Fruit fly (Drosophila melanogaster) whole organism, embryonic: ENCODE measurements around the gene IRSp53.

Experiments used
- Adf1 ChIP-seq: fragments of 200-800 bp; sonication (Bioruptor generic); IDR thresholded peaks from 2 replicates; pipeline ENCODE4 v1.3.6; 2022; ENCODE audit warnings: missing biosample characterization, missing genetic modification characterization
- Asciz ChIP-seq: fragments of 200-800 bp; sonication (Bioruptor generic); optimal IDR thresholded peaks from 2 replicates; lab custom pipeline; 2017; ENCODE audit warnings: missing biosample characterization, mild to moderate bottlenecking, missing genetic modification characterization, missing genetic modification reagents
- Atf6 ChIP-seq: fragments of 200-800 bp; sonication (Bioruptor generic); IDR thresholded peaks from 2 replicates; pipeline ENCODE4 v1.3.6; 2022; ENCODE audit warnings: missing biosample characterization, missing genetic modification characterization
- CG10565 ChIP-seq: fragments of 200-800 bp; sonication (Bioruptor generic); optimal IDR thresholded peaks from 3 replicates; lab custom pipeline; 2016; ENCODE audit warnings: missing biosample characterization, mild to moderate bottlenecking, missing genetic modification characterization
- CG11085 ChIP-seq: fragments of 200-800 bp; sonication (Bioruptor generic); IDR thresholded peaks from 2 replicates; pipeline ENCODE4 v1.3.6; 2022; ENCODE audit warnings: missing biosample characterization, missing genetic modification characterization
- CG13123 ChIP-seq: fragments of 200-800 bp; sonication (Bioruptor generic); optimal IDR thresholded peaks from 2 replicates; lab custom pipeline; 2016; ENCODE audit warnings: missing biosample characterization, missing genetic modification characterization
- CG13287 ChIP-seq: fragments of 200-800 bp; sonication (Bioruptor generic); IDR thresholded peaks from 2 replicates; pipeline ENCODE4 v1.3.6; 2022; ENCODE audit warnings: missing biosample characterization, missing genetic modification characterization; ENCODE audit not compliant: partially characterized antibody
- CG1647 ChIP-seq: fragments of 200-800 bp; sonication (Bioruptor generic); optimal IDR thresholded peaks from 3 replicates; lab custom pipeline; 2016; ENCODE audit warnings: missing biosample characterization, missing genetic modification characterization
- CG18476 ChIP-seq: fragments of 200-800 bp; sonication (Bioruptor generic); optimal IDR thresholded peaks from 2 replicates; lab custom pipeline; 2016; ENCODE audit warnings: missing biosample characterization, mild to moderate bottlenecking, missing genetic modification characterization
- CG2202 ChIP-seq: fragments of 200-800 bp; sonication (Bioruptor generic); optimal IDR thresholded peaks from 2 replicates; lab custom pipeline; 2018; ENCODE audit warnings: missing biosample characterization, mild to moderate bottlenecking, missing genetic modification characterization
- CG7786 ChIP-seq: fragments of 200-800 bp; sonication (Bioruptor generic); optimal IDR thresholded peaks from 2 replicates; lab custom pipeline; 2016; ENCODE audit warnings: missing biosample characterization, missing genetic modification characterization
- CG9215 ChIP-seq: fragments of 200-800 bp; sonication (Bioruptor generic); IDR thresholded peaks from 2 replicates; pipeline ENCODE4 v1.3.6; 2022; ENCODE audit warnings: missing biosample characterization, missing genetic modification characterization
- CG9609 ChIP-seq: fragments of 200-800 bp; sonication (Bioruptor generic); optimal IDR thresholded peaks from 3 replicates; lab custom pipeline; 2016; ENCODE audit warnings: missing biosample characterization, missing genetic modification characterization
- CG9932 ChIP-seq: fragments of 200-800 bp; sonication (Bioruptor generic); IDR thresholded peaks from 2 replicates; pipeline ENCODE4 v1.3.6; 2022; ENCODE audit warnings: missing biosample characterization, missing genetic modification characterization
- CrebB ChIP-seq: fragments of 200-800 bp; sonication (Bioruptor generic); optimal IDR thresholded peaks from 3 replicates; lab custom pipeline; 2018; ENCODE audit warnings: missing biosample characterization, mild to moderate bottlenecking, missing genetic modification characterization
- D19A ChIP-seq: fragments of 200-800 bp; optimal IDR thresholded peaks from 3 replicates; lab custom pipeline; 2019; ENCODE audit warnings: missing biosample characterization, mild to moderate bottlenecking, missing genetic modification characterization, moderate library complexity
- Dad ChIP-seq: fragments of 200-800 bp; sonication (Bioruptor generic); optimal IDR thresholded peaks from 3 replicates; lab custom pipeline; 2016; ENCODE audit warnings: missing biosample characterization, missing genetic modification characterization
- Dip3 ChIP-seq: fragments of 200-800 bp; sonication (Bioruptor generic); optimal IDR thresholded peaks from 3 replicates; lab custom pipeline; 2016; ENCODE audit warnings: missing biosample characterization, missing genetic modification characterization
- Dll ChIP-seq: fragments of 200-800 bp; sonication (Bioruptor generic); IDR thresholded peaks from 4 replicates; pipeline ENCODE4 v1.3.6; 2022; ENCODE audit warnings: missing biosample characterization, missing genetic modification characterization; ENCODE audit not compliant: partially characterized antibody
- Doc3 ChIP-seq: fragments of 200-800 bp; sonication (Bioruptor generic); IDR thresholded peaks from 3 replicates; pipeline ENCODE4 v1.3.6; 2022; ENCODE audit warnings: missing biosample characterization, missing genetic modification characterization; ENCODE audit not compliant: partially characterized antibody
- Gug ChIP-seq: fragments of 200-800 bp; sonication (Bioruptor generic); IDR thresholded peaks from 4 replicates; pipeline ENCODE4 v1.3.6; 2022; ENCODE audit warnings: missing biosample characterization, missing genetic modification characterization
- Hmr ChIP-seq: fragments of 200-800 bp; sonication (Bioruptor generic); optimal IDR thresholded peaks from 3 replicates; lab custom pipeline; 2017; ENCODE audit warnings: mild to moderate bottlenecking, missing biosample characterization, missing genetic modification reagents, missing genetic modification characterization
- Hsf ChIP-seq: fragments of 200-800 bp; sonication (Bioruptor generic); optimal IDR thresholded peaks from 3 replicates; lab custom pipeline; 2016; ENCODE audit warnings: missing biosample characterization, missing genetic modification characterization
- Spps ChIP-seq: fragments of 200-800 bp; sonication (Bioruptor generic); optimal IDR thresholded peaks from 2 replicates; lab custom pipeline; 2018; ENCODE audit warnings: missing biosample characterization, mild to moderate bottlenecking, missing genetic modification characterization
- Xrp1 ChIP-seq: fragments of 200-800 bp; sonication (Bioruptor generic); IDR thresholded peaks from 2 replicates; pipeline ENCODE4 v1.3.6; 2022; ENCODE audit warnings: missing biosample characterization, missing genetic modification characterization
- bab2 ChIP-seq: fragments of 200-800 bp; sonication (Bioruptor generic); optimal IDR thresholded peaks from 2 replicates; lab custom pipeline; 2016; ENCODE audit warnings: missing biosample characterization, missing genetic modification characterization
- bigmax ChIP-seq: fragments of 200-800 bp; sonication (Bioruptor generic); optimal IDR thresholded peaks from 2 replicates; lab custom pipeline; 2018; ENCODE audit warnings: missing biosample characterization, mild to moderate bottlenecking, missing genetic modification characterization
- croc ChIP-seq: fragments of 200-800 bp; sonication (Bioruptor generic); conservative IDR thresholded peaks from 3 replicates; pipeline ENCODE4 v1.3.6; 2022; ENCODE audit warnings: missing biosample characterization, missing genetic modification characterization
- dmrt11E ChIP-seq: fragments of 200-800 bp; sonication (Bioruptor generic); optimal IDR thresholded peaks from 3 replicates; lab custom pipeline; 2018; ENCODE audit warnings: missing biosample characterization, mild to moderate bottlenecking, missing genetic modification characterization, moderate library complexity
- dpn ChIP-seq, 2 experiments: fragments of 200-800 bp; sonication (Bioruptor generic); optimal IDR thresholded peaks; 3 replicates each; lab custom pipeline; 2016; ENCODE audit warnings: missing biosample characterization in 2 of 2, missing genetic modification characterization in 2 of 2
- gsb-n ChIP-seq: fragments of 200-800 bp; sonication (Bioruptor generic); optimal IDR thresholded peaks from 3 replicates; lab custom pipeline; 2018; ENCODE audit warnings: missing biosample characterization, mild to moderate bottlenecking, missing genetic modification characterization
- hbn ChIP-seq: fragments of 200-800 bp; sonication (Bioruptor generic); IDR thresholded peaks from 2 replicates; pipeline ENCODE4 v1.3.6; 2022; ENCODE audit warnings: missing biosample characterization, missing genetic modification characterization; ENCODE audit not compliant: partially characterized antibody
- jigr1 ChIP-seq: fragments of 200-800 bp; sonication (Bioruptor generic); IDR thresholded peaks from 3 replicates; pipeline ENCODE4 v1.3.6; 2022; ENCODE audit warnings: missing biosample characterization, missing genetic modification characterization
- kay ChIP-seq: fragments of 200-800 bp; sonication (Bioruptor generic); optimal IDR thresholded peaks from 2 replicates; lab custom pipeline; 2016; ENCODE audit warnings: missing biosample characterization, missing genetic modification characterization
- lab ChIP-seq: fragments of 200-800 bp; sonication (Bioruptor generic); optimal IDR thresholded peaks from 3 replicates; lab custom pipeline; 2017; ENCODE audit warnings: missing biosample characterization, missing genetic modification characterization, mild to moderate bottlenecking, moderate library complexity, missing genetic modification reagents
- lov ChIP-seq, 2 experiments: fragments of 200-800 bp in 1 of 2; fragments of >200 bp in 1 of 2; sonication (Bioruptor generic) in 1 of 2; IDR thresholded peaks in 1 of 2; optimal IDR thresholded peaks in 1 of 2; 2 replicates in 1 of 2; 3 replicates in 1 of 2; pipeline versions ENCODE4 v1.3.6 to Lab custom; 2017 to 2022; ENCODE audit warnings: missing biosample characterization in 1 of 2, missing genetic modification characterization in 1 of 2
- odd ChIP-seq: fragments of 200-800 bp; sonication (Bioruptor generic); optimal IDR thresholded peaks from 2 replicates; lab custom pipeline; 2017; ENCODE audit warnings: missing biosample characterization, mild to moderate bottlenecking, missing genetic modification characterization
- pfk ChIP-seq: fragments of 200-800 bp; sonication (Bioruptor generic); optimal IDR thresholded peaks from 2 replicates; lab custom pipeline; 2018; ENCODE audit warnings: missing biosample characterization, mild to moderate bottlenecking, missing genetic modification characterization, moderate library complexity
- pnt ChIP-seq: fragments of 200-800 bp; sonication (Bioruptor generic); optimal IDR thresholded peaks from 3 replicates; lab custom pipeline; 2016; ENCODE audit warnings: missing biosample characterization, missing genetic modification characterization
- ranshi ChIP-seq: fragments of 200-800 bp; sonication (Bioruptor generic); IDR thresholded peaks from 2 replicates; pipeline ENCODE4 v1.3.6; 2022; ENCODE audit warnings: missing biosample characterization, missing genetic modification characterization
- sens ChIP-seq: fragments of 200-800 bp; sonication (Bioruptor generic); peaks from one replicate; lab custom pipeline; 2016; ENCODE audit warnings: missing biosample characterization, missing genetic modification characterization
- slp2 ChIP-seq: fragments of 200-800 bp; sonication (Bioruptor generic); optimal IDR thresholded peaks from 2 replicates; lab custom pipeline; 2016; ENCODE audit warnings: missing biosample characterization, missing genetic modification characterization
- so ChIP-seq: fragments of 200-800 bp; sonication (Bioruptor generic); IDR thresholded peaks from 3 replicates; pipeline ENCODE4 v1.3.6; 2022; ENCODE audit warnings: missing biosample characterization, missing genetic modification characterization
- sr ChIP-seq: fragments of 200-800 bp; sonication (Bioruptor generic); IDR thresholded peaks from 3 replicates; pipeline ENCODE4 v1.3.6; 2022; ENCODE audit warnings: missing biosample characterization, missing genetic modification characterization
- tx ChIP-seq: fragments of 200-800 bp; sonication (Bioruptor generic); optimal IDR thresholded peaks from 2 replicates; lab custom pipeline; 2016; ENCODE audit warnings: missing biosample characterization, missing genetic modification characterization
- vvl ChIP-seq: fragments of 200-800 bp; sonication (Bioruptor generic); IDR thresholded peaks from 2 replicates; pipeline ENCODE4 v1.3.6; 2022; ENCODE audit warnings: missing biosample characterization, missing genetic modification characterization

The IRSp53 gene

DNA sequence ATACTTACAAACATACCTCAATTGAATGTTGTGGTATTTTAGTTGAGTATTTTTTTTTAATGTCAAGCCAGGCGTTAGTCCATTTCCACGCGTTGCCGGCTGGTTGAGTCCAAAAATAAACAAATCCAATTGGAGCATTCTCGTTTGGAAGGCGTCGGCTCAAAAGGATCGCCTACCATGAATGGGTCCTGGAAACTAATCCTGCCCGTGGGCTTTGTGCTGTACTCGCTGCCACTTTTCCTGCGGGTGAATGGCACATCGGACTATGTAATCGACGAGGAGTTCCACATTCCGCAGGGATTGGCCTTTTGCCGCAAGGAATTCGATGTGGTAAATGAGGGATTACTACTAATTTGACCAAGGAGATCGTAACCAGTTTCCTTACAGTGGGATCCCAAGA is 29.1 kb downstream of the IRSp53 start, which contains the start of gene Alg10 (continued):
- TF ChIP-seq Doc3 (GFP tag; lab: Robert Waterston, UW): no peak

DNA sequence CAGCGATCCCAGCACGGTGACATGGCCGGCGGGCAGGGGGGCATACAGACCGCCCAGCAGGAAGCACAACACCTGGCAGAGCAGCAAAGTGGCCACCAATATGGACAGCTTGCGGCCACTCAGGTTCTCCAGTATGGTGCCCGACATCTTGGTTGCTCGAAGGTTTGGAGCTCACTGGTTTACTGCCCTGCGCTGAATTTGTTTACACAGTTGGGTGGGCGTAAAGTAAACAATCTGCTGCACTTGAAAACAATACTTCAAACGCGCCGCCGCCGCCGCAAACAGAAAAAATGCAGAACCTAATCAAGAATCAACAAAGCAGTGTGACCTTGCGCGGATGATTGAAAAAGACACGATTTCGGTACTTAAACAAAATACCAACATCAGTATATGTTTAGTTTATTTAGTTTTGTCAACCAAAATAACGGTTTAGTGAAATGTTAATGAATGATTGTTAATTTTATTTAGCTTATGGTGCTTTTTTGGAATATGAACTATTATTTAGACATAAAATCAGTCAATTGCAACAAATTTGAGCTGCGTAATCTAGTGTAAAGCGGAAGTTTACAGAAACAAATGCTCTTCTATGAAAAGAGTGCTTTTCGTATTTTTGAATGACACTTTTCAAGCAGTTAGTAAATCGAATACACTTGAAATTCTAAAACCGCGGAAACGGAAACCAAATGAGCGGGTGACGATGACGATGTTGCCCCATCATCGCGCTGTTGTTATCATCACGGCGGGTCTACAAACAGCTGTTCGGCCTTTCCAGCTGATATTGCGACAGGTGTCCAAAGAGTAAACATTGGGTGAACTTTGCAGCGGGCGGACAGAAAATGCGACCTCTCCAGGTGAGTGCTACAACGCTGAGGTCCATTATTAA is 33.7 kb downstream of the IRSp53 start, which contains the start of the genes wls and Adck5:
Gene wls, minus strand, starts transcription at position 327 of the 883 bp plus-strand sequence.
Gene Adck5, plus strand, starts transcription at position 519 of the 883 bp plus-strand sequence.
- TF ChIP-seq pnt (GFP tag; lab: Kevin White, UChicago) (no peak), CrebB (tag; lab: Kevin White, UChicago) (peak; percentile 73), sr (0 out of 3 replicates have a peak, but pooled peaks have one; percentile 46), Gug (GFP tag; lab: Robert Waterston, UW) (no peak), dpn (GFP tag; optimal IDR thresholded peaks at IDR 0.05; lab: Kevin White, UChicago) (peak; percentile 9 to 57), gsb-n (tag; lab: Kevin White, UChicago) (no peak), CG7786 (GFP tag; lab: Kevin White, UChicago) (peak; percentile 5), odd (GFP tag; lab: Kevin White, UChicago) (peak; percentile 66), CG18476 (peak; percentile 39), Atf6 (GFP tag; lab: Robert Waterston, UW) (0 out of 2 replicates have a peak, but pooled peaks have one; percentile 26), Asciz (GFP tag; lab: Kevin White, UChicago) (no peak), tx (GFP tag; lab: Kevin White, UChicago) (no peak), so (peak; percentile 58; the same call in 1 of the 3 replicates), bab2 (GFP tag; lab: Kevin White, UChicago) (peak; percentile 18), lab (GFP tag; lab: Kevin White, UChicago) (peak; percentile 85), CG9932 (no peak), Hsf (GFP tag; lab: Kevin White, UChicago) (peak; percentile 62), slp2 (GFP tag; lab: Kevin White, UChicago) (no peak), jigr1 (GFP tag; lab: Robert Waterston, UW) (no peak), bigmax (peak; percentile 41), CG2202 (tag; lab: Kevin White, UChicago) (peak; percentile 50), D19A (tag; lab: Kevin White, UChicago) (no peak), CG1647 (GFP tag; lab: Kevin White, UChicago) (no peak), lov (optimal IDR thresholded peaks at IDR 0.05; lab: Kevin White, UChicago) (no peak), lov (GFP tag; IDR thresholded peaks at IDR 0.05; lab: Robert Waterston, UW) (peak; percentile 46; the same call in 1 of the 3 replicates), CG10565 (GFP tag; lab: Kevin White, UChicago) (no peak), CG9215 (no peak), dmrt11E (tag; lab: Kevin White, UChicago) (no peak), Dad (peak; percentile 21), Xrp1 (GFP tag; lab: Robert Waterston, UW) (no peak), pfk (GFP tag; lab: Kevin White, UChicago) (no peak), CG9609 (peak; percentile 2), CG13287 (GFP tag; lab: Robert Waterston, UW) (peak; percentile 12; the same call in 1 of the 2 replicates), sens (peak; percentile 91), vvl (GFP tag; lab: Robert Waterston, UW) (0 out of 2 replicates have a peak, but pooled peaks have one; percentile 30), CG11085 (no peak), croc (GFP tag; lab: Robert Waterston, UW) (no peak), Hmr (GFP tag; lab: Kevin White, UChicago) (peak; percentile 81), Dip3 (GFP tag; lab: Kevin White, UChicago) (peak; percentile 12), CG13123 (GFP tag; lab: Kevin White, UChicago) (peak; percentile 10), ranshi (GFP tag; lab: Robert Waterston, UW) (no peak; the same call in 1 of the 2 replicates), hbn (GFP tag; lab: Robert Waterston, UW) (0 out of 2 replicates have a peak, but pooled peaks have one; percentile 27), Dll (no peak), kay (GFP tag; lab: Kevin White, UChicago) (peak; percentile 10), Spps (tag; lab: Kevin White, UChicago) (no peak), Adf1 (GFP tag; lab: Robert Waterston, UW) (peak; percentile 11; the same call in 1 of the 2 replicates)
